Fruit fly (Drosophila melanogaster): ENCODE results near the gene CG8006.

dm6 chr3L:8180464-8181137 is 31.1 kb upstream of the CG8006 start, which contains the start of the genes mthl7 and Uxs:
- no peak for TF ChIP-seq psq (GFP tag; optimal IDR thresholded peaks at IDR 0.05)
- no peak for TF ChIP-seq dsf (GFP tag; optimal IDR thresholded peaks at IDR 0.05; ENCODE audit: borderline replicate concordance)
